Fruit fly (Drosophila melanogaster) whole organism, embryonic: Measurements from ENCODE around the gene CG6051.

ENCODE experiments used
- Adf1 ChIP-seq: fragments of 200-800 bp; sonication (Bioruptor generic); IDR thresholded peaks from 2 replicates; pipeline ENCODE4 v1.3.6; 2022; ENCODE audit warnings: missing biosample characterization, missing genetic modification characterization
- CG1024 ChIP-seq: fragments of 200-800 bp; sonication (Bioruptor generic); IDR thresholded peaks from 2 replicates; pipeline ENCODE4 v1.3.6; 2022; ENCODE audit warnings: missing biosample characterization, missing genetic modification characterization
- CG10321 ChIP-seq: fragments of 200-800 bp; sonication (Bioruptor generic); IDR thresholded peaks from 2 replicates; pipeline ENCODE4 v1.3.6; 2022; ENCODE audit warnings: missing biosample characterization, missing genetic modification characterization
- CG10543 ChIP-seq: fragments of 200-800 bp; sonication (Bioruptor generic); optimal IDR thresholded peaks from 3 replicates; lab custom pipeline; 2017; ENCODE audit warnings: missing biosample characterization, mild to moderate bottlenecking, missing genetic modification characterization, moderate library complexity
- CG10654 ChIP-seq: fragments of 200-800 bp; sonication (Bioruptor generic); optimal IDR thresholded peaks from 2 replicates; lab custom pipeline; 2016; ENCODE audit warnings: missing biosample characterization, missing genetic modification characterization
- CG12299 ChIP-seq: fragments of 200-800 bp; sonication (Bioruptor generic); optimal IDR thresholded peaks from 2 replicates; lab custom pipeline; 2018; ENCODE audit warnings: missing biosample characterization, mild to moderate bottlenecking, missing genetic modification characterization
- CG14050 ChIP-seq: fragments of 200-800 bp; sonication (Bioruptor generic); IDR thresholded peaks from 3 replicates; pipeline ENCODE4 v1.3.6; 2022; ENCODE audit warnings: missing biosample characterization, missing genetic modification characterization
- CG14441 ChIP-seq: fragments of 200-800 bp; sonication (Bioruptor generic); IDR thresholded peaks from 2 replicates; pipeline ENCODE4 v1.3.6; 2022; ENCODE audit warnings: missing biosample characterization, missing genetic modification characterization
- CG17359 ChIP-seq: fragments of 200-800 bp; sonication (Bioruptor generic); optimal IDR thresholded peaks from 3 replicates; lab custom pipeline; 2018; ENCODE audit warnings: missing biosample characterization, mild to moderate bottlenecking, missing genetic modification characterization, moderate library complexity
- CG17568 ChIP-seq: fragments of 200-800 bp; sonication (Bioruptor generic); optimal IDR thresholded peaks from 2 replicates; lab custom pipeline; 2018; ENCODE audit warnings: missing biosample characterization, mild to moderate bottlenecking, missing genetic modification characterization, moderate library complexity
- CG18619 ChIP-seq: fragments of 200-800 bp; sonication (Bioruptor generic); optimal IDR thresholded peaks from 3 replicates; lab custom pipeline; 2017; ENCODE audit warnings: missing biosample characterization, mild to moderate bottlenecking, missing genetic modification characterization
- CG30403 ChIP-seq: fragments of 200-800 bp; sonication (Bioruptor generic); optimal IDR thresholded peaks from 3 replicates; lab custom pipeline; 2016; ENCODE audit warnings: missing biosample characterization, missing genetic modification characterization
- CG33213 ChIP-seq: fragments of 200-800 bp; sonication (Bioruptor generic); optimal IDR thresholded peaks from 3 replicates; lab custom pipeline; 2016; ENCODE audit warnings: missing biosample characterization, missing genetic modification characterization
- CG4820 ChIP-seq: fragments of 200-800 bp; sonication (Bioruptor generic); optimal IDR thresholded peaks from 3 replicates; lab custom pipeline; 2016; ENCODE audit warnings: missing biosample characterization, missing genetic modification characterization
- CG5245 ChIP-seq: fragments of 200-800 bp; sonication (Bioruptor generic); optimal IDR thresholded peaks from 3 replicates; lab custom pipeline; 2016; ENCODE audit warnings: missing biosample characterization, missing genetic modification characterization
- CG6813 ChIP-seq: fragments of 200-800 bp; sonication (Bioruptor generic); optimal IDR thresholded peaks from 2 replicates; lab custom pipeline; 2017; ENCODE audit warnings: missing biosample characterization, missing genetic modification characterization, mild to moderate bottlenecking, moderate library complexity, missing genetic modification reagents
- CG7839 ChIP-seq: fragments of 200-800 bp; sonication (Bioruptor generic); optimal IDR thresholded peaks from 3 replicates; lab custom pipeline; 2018; ENCODE audit warnings: missing biosample characterization, mild to moderate bottlenecking, missing genetic modification characterization, moderate library complexity
- D19B ChIP-seq: fragments of 200-800 bp; sonication (Bioruptor generic); optimal IDR thresholded peaks from 2 replicates; lab custom pipeline; 2017; ENCODE audit warnings: missing biosample characterization, mild to moderate bottlenecking, missing genetic modification characterization
- Dip3 ChIP-seq: fragments of 200-800 bp; sonication (Bioruptor generic); optimal IDR thresholded peaks from 3 replicates; lab custom pipeline; 2016; ENCODE audit warnings: missing biosample characterization, missing genetic modification characterization
- Gsc ChIP-seq: fragments of 200-800 bp; sonication (Bioruptor generic); IDR thresholded peaks from 2 replicates; pipeline ENCODE4 v1.3.6; 2022; ENCODE audit warnings: missing biosample characterization, missing genetic modification characterization
- HLHmδ ChIP-seq: fragments of 200-800 bp; sonication (Bioruptor generic); optimal IDR thresholded peaks from 2 replicates; lab custom pipeline; 2018; ENCODE audit warnings: missing biosample characterization, mild to moderate bottlenecking, missing genetic modification characterization, moderate library complexity
- Hmr ChIP-seq: fragments of 200-800 bp; sonication (Bioruptor generic); optimal IDR thresholded peaks from 3 replicates; lab custom pipeline; 2017; ENCODE audit warnings: mild to moderate bottlenecking, missing biosample characterization, missing genetic modification reagents, missing genetic modification characterization
- Hr51 ChIP-seq, 2 experiments: fragments of 200-800 bp; sonication (Bioruptor generic); optimal IDR thresholded peaks; 2 replicates in 1 of 2; 3 replicates in 1 of 2; lab custom pipeline; 2016 to 2018; ENCODE audit warnings: missing biosample characterization in 2 of 2, missing genetic modification characterization in 2 of 2, mild to moderate bottlenecking in 1 of 2, moderate library complexity in 1 of 2
- MESR4 ChIP-seq: fragments of 200-800 bp; sonication (Bioruptor generic); optimal IDR thresholded peaks from 2 replicates; lab custom pipeline; 2018; ENCODE audit warnings: missing biosample characterization, mild to moderate bottlenecking, missing genetic modification characterization, moderate library complexity
- Med ChIP-seq: fragments of 200-800 bp; sonication (Bioruptor generic); peaks from one replicate; lab custom pipeline; 2016; ENCODE audit warnings: missing biosample characterization, missing genetic modification characterization, mild to moderate bottlenecking, inconsistent platforms, moderate library complexity
- Meics ChIP-seq: fragments of 200-800 bp; sonication (Bioruptor generic); optimal IDR thresholded peaks from 2 replicates; lab custom pipeline; 2017; ENCODE audit warnings: missing biosample characterization, mild to moderate bottlenecking, missing genetic modification characterization
- NC2β ChIP-seq: fragments of 200-800 bp; sonication (Bioruptor generic); optimal IDR thresholded peaks from 2 replicates; lab custom pipeline; 2016; ENCODE audit warnings: missing biosample characterization, missing genetic modification characterization
- Nf-YC ChIP-seq: fragments of 200-800 bp; optimal IDR thresholded peaks from 3 replicates; lab custom pipeline; 2019; ENCODE audit warnings: missing biosample characterization, mild to moderate bottlenecking, missing genetic modification characterization, moderate library complexity
- Oli ChIP-seq: fragments of 200-800 bp; sonication (Bioruptor generic); optimal IDR thresholded peaks from 2 replicates; lab custom pipeline; 2018; ENCODE audit warnings: missing biosample characterization, mild to moderate bottlenecking, missing genetic modification characterization, moderate library complexity
- Rx ChIP-seq: fragments of 200-800 bp; sonication (Bioruptor generic); IDR thresholded peaks from 2 replicates; pipeline ENCODE4 v1.3.6; 2022; ENCODE audit warnings: missing biosample characterization, missing genetic modification characterization
- Xbp1 ChIP-seq: fragments of 200-800 bp; sonication (Bioruptor generic); optimal IDR thresholded peaks from 3 replicates; lab custom pipeline; 2016; ENCODE audit warnings: missing biosample characterization, mild to moderate bottlenecking, missing genetic modification characterization
- abd-A ChIP-seq: fragments of 200-800 bp; sonication (Bioruptor generic); optimal IDR thresholded peaks from 3 replicates; lab custom pipeline; 2019; ENCODE audit warnings: missing biosample characterization, mild to moderate bottlenecking, missing genetic modification characterization, moderate library complexity
- amos ChIP-seq: fragments of 200-800 bp; sonication (Bioruptor generic); IDR thresholded peaks from 2 replicates; pipeline ENCODE4 v1.3.6; 2022; ENCODE audit warnings: missing biosample characterization, missing genetic modification characterization; ENCODE audit not compliant: partially characterized antibody
- az2 ChIP-seq: fragments of 200-800 bp; sonication (Bioruptor generic); optimal IDR thresholded peaks from 3 replicates; lab custom pipeline; 2016; ENCODE audit warnings: missing biosample characterization, missing genetic modification characterization
- chinmo ChIP-seq: fragments of 200-800 bp; sonication (Bioruptor generic); IDR thresholded peaks from 4 replicates; pipeline ENCODE4 v1.3.6; 2022; ENCODE audit warnings: missing biosample characterization, missing genetic modification characterization; ENCODE audit not compliant: partially characterized antibody
- crc ChIP-seq: fragments of 200-800 bp; sonication (Bioruptor generic); optimal IDR thresholded peaks from 2 replicates; lab custom pipeline; 2016; ENCODE audit warnings: missing biosample characterization, missing genetic modification characterization
- dysf ChIP-seq: fragments of 200-800 bp; sonication (Bioruptor generic); IDR thresholded peaks from 3 replicates; pipeline ENCODE4 v1.3.6; 2022; ENCODE audit warnings: missing biosample characterization, missing genetic modification characterization
- exex ChIP-seq: fragments of 200-800 bp; sonication (Bioruptor generic); optimal IDR thresholded peaks from 4 replicates; lab custom pipeline; 2018; ENCODE audit warnings: missing biosample characterization, mild to moderate bottlenecking, missing genetic modification characterization, moderate library complexity
- fd3F ChIP-seq: fragments of 200-800 bp; sonication (Bioruptor generic); optimal IDR thresholded peaks from 2 replicates; lab custom pipeline; 2018; ENCODE audit warnings: missing biosample characterization, mild to moderate bottlenecking, missing genetic modification characterization, moderate library complexity
- hkb ChIP-seq, 2 experiments: fragments of 200-800 bp in 1 of 2; fragments of >200 bp in 1 of 2; sonication (Bioruptor generic) in 1 of 2; IDR thresholded peaks in 1 of 2; optimal IDR thresholded peaks in 1 of 2; 2 replicates each; pipeline versions ENCODE4 v1.3.6 to Lab custom; 2017 to 2022; ENCODE audit warnings: missing biosample characterization in 1 of 2, missing genetic modification characterization in 1 of 2
- mam ChIP-seq: fragments of 200-800 bp; sonication (Bioruptor generic); optimal IDR thresholded peaks from 3 replicates; lab custom pipeline; 2016; ENCODE audit warnings: missing biosample characterization, missing genetic modification characterization
- ranshi ChIP-seq: fragments of 200-800 bp; sonication (Bioruptor generic); IDR thresholded peaks from 2 replicates; pipeline ENCODE4 v1.3.6; 2022; ENCODE audit warnings: missing biosample characterization, missing genetic modification characterization
- rib ChIP-seq: fragments of 200-800 bp; sonication (Bioruptor generic); IDR thresholded peaks from 2 replicates; pipeline ENCODE4 v1.3.6; 2022; ENCODE audit warnings: missing biosample characterization, missing genetic modification characterization
- scrt ChIP-seq: fragments of 200-800 bp; sonication (Bioruptor generic); optimal IDR thresholded peaks from 2 replicates; lab custom pipeline; 2018; ENCODE audit warnings: missing biosample characterization, mild to moderate bottlenecking, missing genetic modification characterization, moderate library complexity
- tgo ChIP-seq: fragments of 200-800 bp; sonication (Bioruptor generic); IDR thresholded peaks from 3 replicates; pipeline ENCODE4 v1.3.6; 2022; ENCODE audit warnings: missing biosample characterization, missing genetic modification characterization
- tll ChIP-seq, 2 experiments: fragments of 200-800 bp in 1 of 2; fragments of >200 bp in 1 of 2; sonication (Bioruptor generic) in 1 of 2; optimal IDR thresholded peaks; 2 replicates each; lab custom pipeline; 2017 to 2019; ENCODE audit warnings: missing biosample characterization in 2 of 2, missing genetic modification characterization in 2 of 2, mild to moderate bottlenecking in 1 of 2, moderate library complexity in 1 of 2
- zf30C ChIP-seq: fragments of 200-800 bp; sonication (Bioruptor generic); optimal IDR thresholded peaks from 3 replicates; lab custom pipeline; 2018; ENCODE audit warnings: missing biosample characterization, mild to moderate bottlenecking, missing genetic modification characterization

The CG6051 gene

dm6 chr3R:27153062-27153878, 2.4 kb upstream of the CG6051 start:
- TF ChIP-seq CG10543 (peak; percentile 42), mam (GFP tag; lab: Kevin White, UChicago) (peak; percentile 38), CG18619 (GFP tag; lab: Kevin White, UChicago) (peak; percentile 65), CG4820 (GFP tag; lab: Kevin White, UChicago) (peak; percentile 35), Xbp1 (GFP tag; lab: Kevin White, UChicago) (peak; percentile 1), Gsc (GFP tag; lab: Robert Waterston, UW) (no peak), CG10654 (GFP tag; lab: Kevin White, UChicago) (no peak), abd-A (tag; lab: Kevin White, UChicago) (no peak), rib (no peak), CG14050 (GFP tag; lab: Robert Waterston, UW) (no peak), D19B (GFP tag; lab: Kevin White, UChicago) (peak; percentile 59), zf30C (GFP tag; lab: Kevin White, UChicago) (no peak), MESR4 (GFP tag; lab: Kevin White, UChicago) (no peak), HLHmδ (GFP tag; lab: Kevin White, UChicago) (no peak), tgo (GFP tag; lab: Robert Waterston, UW) (peak; percentile 25; the same call in 1 of the 3 replicates), Oli (tag; lab: Kevin White, UChicago) (peak; percentile 70), Adf1 (GFP tag; lab: Robert Waterston, UW) (peak; percentile 6; the same call in 1 of the 2 replicates), CG5245 (no peak), NC2β (GFP tag; lab: Kevin White, UChicago) (no peak), chinmo (GFP tag; lab: Robert Waterston, UW) (peak; percentile 87; the same call in 2 of the 4 replicates), crc (GFP tag; lab: Kevin White, UChicago) (no peak), Med (peak; percentile 78), Hmr (GFP tag; lab: Kevin White, UChicago) (peak; percentile 79), CG7839 (tag; lab: Kevin White, UChicago) (peak; percentile 65), az2 (peak; percentile 12), CG17359 (tag; lab: Kevin White, UChicago) (no peak), ranshi (peak; percentile 25; the same call in 1 of the 2 replicates), Rx (GFP tag; lab: Robert Waterston, UW) (no peak), CG10321 (GFP tag; lab: Robert Waterston, UW) (peak; percentile 11; the same call in 1 of the 2 replicates), CG30403 (GFP tag; lab: Kevin White, UChicago) (peak; percentile 47), Hr51 (GFP tag; optimal IDR thresholded peaks at IDR 0.05; lab: Kevin White, UChicago) (peak in 1 of 2 experiments; percentile 63), Nf-YC (tag; lab: Kevin White, UChicago) (peak; percentile 40), fd3F (GFP tag; lab: Kevin White, UChicago) (peak; percentile 39), CG33213 (GFP tag; lab: Kevin White, UChicago) (no peak), CG6813 (GFP tag; lab: Kevin White, UChicago) (peak; percentile 9), hkb (optimal IDR thresholded peaks at IDR 0.05; lab: Kevin White, UChicago) (no peak), hkb (GFP tag; IDR thresholded peaks at IDR 0.05; lab: Robert Waterston, UW) (0 out of 2 replicates have a peak, but pooled peaks have one; percentile 12), tll (GFP tag; optimal IDR thresholded peaks at IDR 0.05; lab: Kevin White, UChicago) (no peak), scrt (peak; percentile 52), CG17568 (GFP tag; lab: Kevin White, UChicago) (no peak), Dip3 (peak; percentile 21), exex (peak; percentile 47), amos (GFP tag; lab: Robert Waterston, UW) (no peak), CG1024 (GFP tag; lab: Robert Waterston, UW) (no peak), CG14441 (GFP tag; lab: Robert Waterston, UW) (0 out of 2 replicates have a peak, but pooled peaks have one; percentile 6), dysf (GFP tag; lab: Robert Waterston, UW) (peak; percentile 59; the same call in 2 of the 3 replicates), CG12299 (tag; lab: Kevin White, UChicago) (peak; percentile 43), Meics (GFP tag; lab: Kevin White, UChicago) (peak; percentile 71)
